Fruit fly (Drosophila melanogaster): ENCODE measurements around the gene CG7296.

- TF ChIP-seq esn (GFP tag; optimal IDR thresholded peaks at IDR 0.05) (no peak), Blimp-1 (GFP tag; optimal IDR thresholded peaks at IDR 0.05) (no peak), CG8319 (GFP tag; optimal IDR thresholded peaks at IDR 0.05) (no peak), fkh (GFP tag; optimal IDR thresholded peaks at IDR 0.05) (no peak), acj6 (GFP tag; optimal IDR thresholded peaks at IDR 0.05) (no peak)
Measured at dm6 chr2L:10721535-10721934, 34.7 kb upstream of the CG7296 start.
